Fruit fly (Drosophila melanogaster) whole organism, embryonic: ENCODE data around the gene VhaSFD.

Experiments
- Antp ChIP-seq: fragments of 200-800 bp; sonication (Bioruptor generic); optimal IDR thresholded peaks from 3 replicates; lab custom pipeline; 2016; ENCODE audit warnings: missing biosample characterization, missing genetic modification characterization
- Atf3 ChIP-seq: fragments of 200-800 bp; sonication (Bioruptor generic); optimal IDR thresholded peaks from 3 replicates; lab custom pipeline; 2016; ENCODE audit warnings: missing biosample characterization, missing genetic modification characterization
- CG10209 ChIP-seq: fragments of 200-800 bp; sonication (Bioruptor generic); optimal IDR thresholded peaks from 3 replicates; lab custom pipeline; 2017; ENCODE audit warnings: missing biosample characterization, mild to moderate bottlenecking, missing genetic modification characterization, missing genetic modification reagents
- CG10267 ChIP-seq: fragments of 200-800 bp; sonication (Bioruptor generic); optimal IDR thresholded peaks from 2 replicates; lab custom pipeline; 2018; ENCODE audit warnings: missing biosample characterization, mild to moderate bottlenecking, missing genetic modification characterization, moderate library complexity
- CG11398 ChIP-seq: fragments of 200-800 bp; sonication (Bioruptor generic); optimal IDR thresholded peaks from 2 replicates; lab custom pipeline; 2016; ENCODE audit warnings: missing biosample characterization, missing genetic modification characterization
- CG12071 ChIP-seq: fragments of 200-800 bp; sonication (Bioruptor generic); optimal IDR thresholded peaks from 3 replicates; lab custom pipeline; 2018; ENCODE audit warnings: missing biosample characterization, mild to moderate bottlenecking, missing genetic modification characterization
- CG12104 ChIP-seq: fragments of 200-800 bp; sonication (Bioruptor generic); optimal IDR thresholded peaks from 3 replicates; lab custom pipeline; 2016; ENCODE audit warnings: missing biosample characterization, missing genetic modification characterization
- CG12219 ChIP-seq: fragments of 200-800 bp; sonication (Bioruptor generic); optimal IDR thresholded peaks from 3 replicates; lab custom pipeline; 2018; ENCODE audit warnings: missing biosample characterization, mild to moderate bottlenecking, missing genetic modification characterization
- CG1602 ChIP-seq: fragments of 200-800 bp; sonication (Bioruptor generic); optimal IDR thresholded peaks from 3 replicates; lab custom pipeline; 2016; ENCODE audit warnings: missing biosample characterization, missing genetic modification characterization
- CG2199 ChIP-seq: fragments of 200-800 bp; sonication (Bioruptor generic); IDR thresholded peaks from 3 replicates; pipeline ENCODE4 v1.3.6; 2022; ENCODE audit warnings: missing biosample characterization, missing genetic modification characterization
- CG2678 ChIP-seq: fragments of 200-800 bp; sonication (Bioruptor generic); optimal IDR thresholded peaks from 3 replicates; lab custom pipeline; 2019; ENCODE audit warnings: missing biosample characterization, mild to moderate bottlenecking, missing genetic modification characterization, moderate library complexity
- CG2875 ChIP-seq: fragments of 200-800 bp; sonication (Bioruptor generic); optimal IDR thresholded peaks from 2 replicates; lab custom pipeline; 2017; ENCODE audit warnings: missing biosample characterization, mild to moderate bottlenecking, missing genetic modification characterization, missing genetic modification reagents
- CG31224 ChIP-seq: fragments of 200-800 bp; sonication (Bioruptor generic); IDR thresholded peaks from 2 replicates; pipeline ENCODE4 v1.3.6; 2022; ENCODE audit warnings: missing biosample characterization, missing genetic modification characterization
- CG3726 ChIP-seq: fragments of 200-800 bp; sonication (Bioruptor generic); IDR thresholded peaks from 3 replicates; pipeline ENCODE4, ENCODE4 v1.3.6; 2022; ENCODE audit warnings: missing biosample characterization, missing genetic modification characterization
- CG5180 ChIP-seq: fragments of 200-800 bp; sonication (Bioruptor generic); optimal IDR thresholded peaks from 3 replicates; lab custom pipeline; 2017; ENCODE audit warnings: missing biosample characterization, missing genetic modification characterization, mild to moderate bottlenecking, moderate library complexity, missing genetic modification reagents
- CG6654 ChIP-seq: fragments of 200-800 bp; sonication (Bioruptor generic); optimal IDR thresholded peaks from 2 replicates; lab custom pipeline; 2017; ENCODE audit warnings: missing biosample characterization, mild to moderate bottlenecking, missing genetic modification characterization
- CG6791 ChIP-seq: fragments of 200-800 bp; sonication (Bioruptor generic); IDR thresholded peaks from 3 replicates; pipeline ENCODE4 v1.3.6; 2022; ENCODE audit warnings: missing biosample characterization, missing genetic modification characterization; ENCODE audit not compliant: partially characterized antibody
- CG8290 ChIP-seq, 3 experiments: fragments of 200-800 bp; sonication (Bioruptor generic); optimal IDR thresholded peaks; 2 replicates each; lab custom pipeline; 2016 to 2019; ENCODE audit warnings: missing biosample characterization in 3 of 3, missing genetic modification characterization in 3 of 3, mild to moderate bottlenecking in 2 of 3, moderate library complexity in 1 of 3
- CG9609 ChIP-seq: fragments of 200-800 bp; sonication (Bioruptor generic); optimal IDR thresholded peaks from 3 replicates; lab custom pipeline; 2016; ENCODE audit warnings: missing biosample characterization, missing genetic modification characterization
- Camta ChIP-seq: fragments of 200-800 bp; sonication (Bioruptor generic); optimal IDR thresholded peaks from 2 replicates; lab custom pipeline; 2016; ENCODE audit warnings: missing biosample characterization, missing genetic modification characterization
- HLH54F ChIP-seq: fragments of 200-800 bp; sonication (Bioruptor generic); optimal IDR thresholded peaks from 3 replicates; lab custom pipeline; 2016; ENCODE audit warnings: missing biosample characterization, missing genetic modification characterization
- Jarid2 ChIP-seq: fragments of 200-800 bp; sonication (Bioruptor generic); optimal IDR thresholded peaks from 3 replicates; lab custom pipeline; 2017; ENCODE audit warnings: mild to moderate bottlenecking, missing biosample characterization, missing genetic modification reagents, missing genetic modification characterization
- Kr ChIP-seq: fragments of 200-800 bp; sonication (Bioruptor generic); optimal IDR thresholded peaks from 2 replicates; lab custom pipeline; 2017; ENCODE audit warnings: missing biosample characterization, mild to moderate bottlenecking, missing genetic modification characterization
- Max ChIP-seq: fragments of 200-800 bp; sonication (Bioruptor generic); optimal IDR thresholded peaks from 2 replicates; lab custom pipeline; 2016; ENCODE audit warnings: missing biosample characterization, mild to moderate bottlenecking, missing genetic modification characterization
- Six4 ChIP-seq: fragments of 200-800 bp; sonication (Bioruptor generic); optimal IDR thresholded peaks from 2 replicates; lab custom pipeline; 2016; ENCODE audit warnings: missing biosample characterization, missing genetic modification characterization
- Taf1 ChIP-seq: fragments of 200-800 bp; sonication (Bioruptor generic); IDR thresholded peaks from 2 replicates; pipeline ENCODE4 v1.3.6; 2022; ENCODE audit warnings: missing biosample characterization, missing genetic modification characterization
- YL-1 ChIP-seq: fragments of 200-800 bp; sonication (Bioruptor generic); optimal IDR thresholded peaks from 3 replicates; lab custom pipeline; 2017; ENCODE audit warnings: missing biosample characterization, mild to moderate bottlenecking, missing genetic modification characterization
- al ChIP-seq: fragments of 200-800 bp; sonication (Bioruptor generic); IDR thresholded peaks from 2 replicates; pipeline ENCODE4 v1.3.6; 2022; ENCODE audit warnings: missing biosample characterization, missing genetic modification characterization
- ara ChIP-seq: fragments of 200-800 bp; sonication (Bioruptor generic); IDR thresholded peaks from 2 replicates; pipeline ENCODE4 v1.3.6; 2022; ENCODE audit warnings: missing biosample characterization, missing genetic modification characterization
- ash1 ChIP-seq: fragments of 200-800 bp; sonication (Bioruptor generic); optimal IDR thresholded peaks from 2 replicates; lab custom pipeline; 2018; ENCODE audit warnings: missing biosample characterization, mild to moderate bottlenecking, missing genetic modification characterization
- az2 ChIP-seq: fragments of 200-800 bp; sonication (Bioruptor generic); optimal IDR thresholded peaks from 3 replicates; lab custom pipeline; 2016; ENCODE audit warnings: missing biosample characterization, missing genetic modification characterization
- dmrt99B ChIP-seq: fragments of 200-800 bp; sonication (Bioruptor generic); optimal IDR thresholded peaks from 2 replicates; lab custom pipeline; 2018; ENCODE audit warnings: missing biosample characterization, mild to moderate bottlenecking, missing genetic modification characterization, moderate library complexity
- gsb ChIP-seq: fragments of 200-800 bp; sonication (Bioruptor generic); IDR thresholded peaks from 2 replicates; pipeline ENCODE4 v1.3.6; 2022; ENCODE audit warnings: missing biosample characterization, missing genetic modification characterization
- jigr1 ChIP-seq: fragments of 200-800 bp; sonication (Bioruptor generic); IDR thresholded peaks from 3 replicates; pipeline ENCODE4 v1.3.6; 2022; ENCODE audit warnings: missing biosample characterization, missing genetic modification characterization
- kay ChIP-seq: fragments of 200-800 bp; sonication (Bioruptor generic); optimal IDR thresholded peaks from 2 replicates; lab custom pipeline; 2016; ENCODE audit warnings: missing biosample characterization, missing genetic modification characterization
- prd ChIP-seq, 3 experiments: fragments of >200 bp in 2 of 3; fragments of 200-800 bp in 1 of 3; sonication (Bioruptor generic) in 1 of 3; optimal IDR thresholded peaks in 2 of 3; IDR thresholded peaks in 1 of 3; 2 replicates in 2 of 3; 3 replicates in 1 of 3; pipeline versions ENCODE4 v1.3.6 to Lab custom; 2017 to 2022; ENCODE audit warnings: missing biosample characterization in 1 of 3, missing genetic modification characterization in 1 of 3
- ranshi ChIP-seq: fragments of 200-800 bp; sonication (Bioruptor generic); IDR thresholded peaks from 2 replicates; pipeline ENCODE4 v1.3.6; 2022; ENCODE audit warnings: missing biosample characterization, missing genetic modification characterization
- salm ChIP-seq: fragments of 200-800 bp; sonication (Bioruptor generic); optimal IDR thresholded peaks from 2 replicates; lab custom pipeline; 2018; ENCODE audit warnings: missing biosample characterization, mild to moderate bottlenecking, missing genetic modification characterization
- schlank ChIP-seq: fragments of 200-800 bp; sonication (Bioruptor generic); optimal IDR thresholded peaks from 2 replicates; lab custom pipeline; 2018; ENCODE audit warnings: missing biosample characterization, mild to moderate bottlenecking, missing genetic modification characterization
- scrt ChIP-seq: fragments of 200-800 bp; sonication (Bioruptor generic); optimal IDR thresholded peaks from 2 replicates; lab custom pipeline; 2018; ENCODE audit warnings: missing biosample characterization, mild to moderate bottlenecking, missing genetic modification characterization, moderate library complexity
- sens ChIP-seq: fragments of 200-800 bp; sonication (Bioruptor generic); peaks from one replicate; lab custom pipeline; 2016; ENCODE audit warnings: missing biosample characterization, missing genetic modification characterization
- stwl ChIP-seq: fragments of 200-800 bp; sonication (Bioruptor generic); optimal IDR thresholded peaks from 3 replicates; lab custom pipeline; 2018; ENCODE audit warnings: missing biosample characterization, mild to moderate bottlenecking, missing genetic modification characterization, moderate library complexity
- tap ChIP-seq: fragments of 200-800 bp; optimal IDR thresholded peaks from 3 replicates; lab custom pipeline; 2019; ENCODE audit warnings: missing biosample characterization, mild to moderate bottlenecking, missing genetic modification characterization, moderate library complexity
- tgo ChIP-seq: fragments of 200-800 bp; sonication (Bioruptor generic); IDR thresholded peaks from 3 replicates; pipeline ENCODE4 v1.3.6; 2022; ENCODE audit warnings: missing biosample characterization, missing genetic modification characterization
- twi ChIP-seq: fragments of 200-800 bp; optimal IDR thresholded peaks from 2 replicates; lab custom pipeline; 2019; ENCODE audit warnings: missing biosample characterization, mild to moderate bottlenecking, missing genetic modification characterization, moderate library complexity
- vvl ChIP-seq: fragments of 200-800 bp; sonication (Bioruptor generic); IDR thresholded peaks from 2 replicates; pipeline ENCODE4 v1.3.6; 2022; ENCODE audit warnings: missing biosample characterization, missing genetic modification characterization

Gene VhaSFD

dm6 chr2L:16752340-16752739 lies 24.7 kb upstream of the VhaSFD start:
- 0 out of 3 replicates have a peak, but pooled peaks have one; percentile 58 for TF ChIP-seq CG2199
- peak; percentile 61 for TF ChIP-seq sens (GFP tag; lab: Kevin White, UChicago)
- TF ChIP-seq salm (tag; lab: Kevin White, UChicago): no peak

- TF ChIP-seq CG6791 (GFP tag; lab: Robert Waterston, UW) (0 out of 3 replicates have a peak, but pooled peaks have one; percentile 42), CG12219 (no peak), Max (GFP tag; lab: Kevin White, UChicago) (no peak), Jarid2 (GFP tag; lab: Kevin White, UChicago) (no peak), CG3726 (GFP tag; lab: Robert Waterston, UW) (no peak), CG12071 (GFP tag; lab: Kevin White, UChicago) (no peak), Atf3 (no peak), CG1602 (GFP tag; lab: Kevin White, UChicago) (no peak), gsb (GFP tag; lab: Robert Waterston, UW) (no peak), ranshi (GFP tag; lab: Robert Waterston, UW) (no peak), CG10267 (tag; lab: Kevin White, UChicago) (peak; percentile 17), CG8290 (GFP tag; optimal IDR thresholded peaks at IDR 0.05; lab: Kevin White, UChicago) (peak; percentile 33), CG8290 (tag; optimal IDR thresholded peaks at IDR 0.05; lab: Kevin White, UChicago) (no peak), stwl (peak; percentile 95), CG2875 (no peak)
These were observed 19.5 kb upstream of the VhaSFD start for dm6 chr2L:16747145-16747544.

dm6 chr2L:16743055-16743805 lies 15.6 kb upstream of the VhaSFD start, which contains the start of the genes LSm7 and BuGZ:
LSm7 (minus strand) TSS chr2L:16743100.
BuGZ (plus strand) TSS chr2L:16743405.
- TF ChIP-seq CG12104 (GFP tag; lab: Kevin White, UChicago) (peak; percentile 57), vvl (GFP tag; lab: Robert Waterston, UW) (peak; percentile 44; the same call in 1 of the 2 replicates), Taf1 (GFP tag; lab: Robert Waterston, UW) (no peak), CG9609 (GFP tag; lab: Kevin White, UChicago) (no peak), kay (no peak), dmrt99B (no peak), jigr1 (no peak), HLH54F (GFP tag; lab: Kevin White, UChicago) (no peak), Max (GFP tag; lab: Kevin White, UChicago) (peak; percentile 48), Kr (GFP tag; lab: Kevin White, UChicago) (no peak), scrt (GFP tag; lab: Kevin White, UChicago) (no peak), YL-1 (peak; percentile 95), Camta (GFP tag; lab: Kevin White, UChicago) (peak; percentile 25), tgo (GFP tag; lab: Robert Waterston, UW) (no peak), tap (no peak), CG6654 (no peak), ash1 (GFP tag; lab: Kevin White, UChicago) (no peak), al (GFP tag; lab: Robert Waterston, UW) (no peak), Antp (peak; percentile 27), CG5180 (GFP tag; lab: Kevin White, UChicago) (no peak), prd (optimal IDR thresholded peaks at IDR 0.05; lab: Kevin White, UChicago) (no peak), prd (GFP tag; IDR thresholded peaks at IDR 0.05; lab: Robert Waterston, UW) (no peak), CG2678 (tag; lab: Kevin White, UChicago) (no peak), CG10209 (GFP tag; lab: Kevin White, UChicago) (no peak), CG2875 (peak; percentile 16), twi (no peak), Six4 (GFP tag; lab: Kevin White, UChicago) (no peak), ara (GFP tag; lab: Robert Waterston, UW) (no peak), CG31224 (GFP tag; lab: Robert Waterston, UW) (no peak), CG11398 (no peak), schlank (tag; lab: Kevin White, UChicago) (no peak), az2 (peak; percentile 37)
